Worm (Caenorhabditis elegans): Measurements from ENCODE around the gene Y45F3A.8.
A peak's percentile ranks its signal among the peaks of the same experiment; 100 is the strongest.

The Y45F3A.8 gene

DNA sequence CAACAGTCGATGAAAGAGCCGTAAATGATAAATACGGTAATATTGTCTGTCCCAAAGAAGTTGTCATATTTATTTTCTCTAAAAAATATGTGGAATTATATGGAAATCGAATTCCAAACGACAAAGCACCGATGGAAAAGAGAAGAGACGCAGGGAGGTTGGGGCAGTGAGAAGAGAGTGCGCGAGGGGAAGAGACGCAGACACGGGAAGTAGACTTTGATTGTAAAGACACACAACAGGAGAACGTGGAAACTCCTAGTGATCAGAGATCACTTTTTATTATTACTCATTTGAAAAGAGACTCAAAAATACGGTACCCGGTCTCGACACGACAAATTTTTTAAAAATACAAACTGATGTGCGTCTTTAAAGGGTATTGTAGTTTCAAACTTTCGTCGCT lies 35.7 kb upstream of the Y45F3A.8 start:
- TF ChIP-seq mdl-1 (tag; optimal IDR thresholded peaks at IDR 0.05) (peak in 1 of 2 experiments; percentile 73), hlh-30 (tag; optimal IDR thresholded peaks at IDR 0.05; ENCODE audit: insufficient read depth) (peak; percentile 32), nhr-111 (GFP tag; optimal IDR thresholded peaks at IDR 0.05) (no peak), lin-13 (GFP tag; optimal IDR thresholded peaks at IDR 0.05) (peak; percentile 3), lsy-2 (tag; optimal IDR thresholded peaks at IDR 0.05) (peak in 1 of 2 experiments; percentile 63), zip-2 (tag; optimal IDR thresholded peaks at IDR 0.05) (no peak), nhr-28 (tag; optimal IDR thresholded peaks at IDR 0.05) (peak; percentile 18), dmd-6 (GFP tag; IDR thresholded peaks at IDR 0.05) (peak; percentile 21; the same call in 1 of the 2 replicates), cey-2 (tag; optimal IDR thresholded peaks at IDR 0.05; ENCODE audit: borderline replicate concordance, insufficient read depth) (no peak), unc-62 (GFP tag; optimal IDR thresholded peaks at IDR 0.05 in 1 of 2) (no peak), unc-62 (tag; optimal IDR thresholded peaks at IDR 0.05) (no peak), spr-3 (GFP tag; optimal IDR thresholded peaks at IDR 0.05) (no peak), F26F4.8 (GFP tag; conservative IDR thresholded peaks at IDR 0.05) (no peak), attf-4 (tag; optimal IDR thresholded peaks at IDR 0.05) (no peak), daf-16 (GFP tag; optimal IDR thresholded peaks at IDR 0.05) (no peak), daf-16 (tag; optimal IDR thresholded peaks at IDR 0.05) (peak; percentile 65), dve-1 (tag; optimal IDR thresholded peaks at IDR 0.05; ENCODE audit: insufficient read depth) (peak; percentile 67), arid-1 (GFP tag; conservative IDR thresholded peaks at IDR 0.05) (no peak), mes-2 (tag; optimal IDR thresholded peaks at IDR 0.05; ENCODE audit: poor library complexity, severe bottlenecking) (peak; percentile 46), lin-38 (GFP tag; IDR thresholded peaks at IDR 0.05) (peak; percentile 37), mep-1 (tag; optimal IDR thresholded peaks at IDR 0.05) (peak; percentile 13), hmg-1.1 (GFP tag; IDR thresholded peaks at IDR 0.05) (peak; percentile 66), madf-9 (GFP tag; conservative IDR thresholded peaks at IDR 0.05) (no peak), nhr-102 (tag; optimal IDR thresholded peaks at IDR 0.05) (no peak), dpl-1 (GFP tag; optimal IDR thresholded peaks at IDR 0.05) (peak; percentile 31), lin-39 (tag; optimal IDR thresholded peaks at IDR 0.05) (no peak), hlh-11 (tag; optimal IDR thresholded peaks at IDR 0.05) (peak; percentile 58)

DNA sequence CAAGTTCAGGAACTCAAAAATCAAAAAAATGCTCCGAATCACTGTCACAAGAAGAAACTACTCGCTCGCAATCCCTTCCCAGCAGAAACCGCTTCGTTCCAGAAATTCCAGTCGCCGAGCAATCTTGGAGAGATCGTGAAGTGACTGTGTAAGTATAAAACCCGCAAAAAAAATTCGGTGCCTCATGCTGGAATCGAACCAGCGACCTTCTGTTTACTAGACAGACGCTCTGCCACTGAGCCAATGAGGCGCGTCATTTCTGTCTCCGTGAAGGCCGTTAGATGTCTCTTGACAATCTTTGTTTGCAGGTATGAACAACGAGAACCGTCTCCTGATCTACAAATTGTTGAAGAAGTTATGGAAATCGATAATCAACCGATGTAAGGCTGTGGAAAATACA lies 31.9 kb upstream of the Y45F3A.8 start:
- TF ChIP-seq lin-29 (GFP tag; IDR thresholded peaks at IDR 0.05) (no peak), daf-12 (tag; optimal IDR thresholded peaks at IDR 0.05) (no peak), cey-2 (tag; optimal IDR thresholded peaks at IDR 0.05; ENCODE audit: borderline replicate concordance, insufficient read depth) (no peak), ctbp-1 (GFP tag; IDR thresholded peaks at IDR 0.05) (peak; percentile 73; the same call in 1 of the 2 replicates), nhr-10 (tag; optimal IDR thresholded peaks at IDR 0.05) (no peak), ceh-44 (GFP tag; IDR thresholded peaks at IDR 0.05) (0 out of 2 replicates have a peak, but pooled peaks have one; percentile 74), F44E2.7 (GFP tag; IDR thresholded peaks at IDR 0.05) (peak; percentile 97), nhr-102 (tag; optimal IDR thresholded peaks at IDR 0.05) (peak; percentile 35), saeg-2 (GFP tag; IDR thresholded peaks at IDR 0.05) (no peak), fos-1 (tag; optimal IDR thresholded peaks at IDR 0.05) (no peak), unc-62 (GFP tag; optimal IDR thresholded peaks at IDR 0.05 in 1 of 2) (no peak), unc-62 (tag; optimal IDR thresholded peaks at IDR 0.05) (no peak), hmg-1.1 (GFP tag; IDR thresholded peaks at IDR 0.05) (peak; percentile 74), dve-1 (tag; optimal IDR thresholded peaks at IDR 0.05; ENCODE audit: insufficient read depth) (peak; percentile 46), lin-39 (tag; optimal IDR thresholded peaks at IDR 0.05) (no peak), ZK546.5 (tag; optimal IDR thresholded peaks at IDR 0.05) (no peak), snpc-4 (tag; optimal IDR thresholded peaks at IDR 0.05) (no peak), T26A8.4 (GFP tag; IDR thresholded peaks at IDR 0.05) (peak; percentile 72), dmd-8 (GFP tag; IDR thresholded peaks at IDR 0.05) (peak; percentile 94), fkh-10 (GFP tag; optimal IDR thresholded peaks at IDR 0.05) (no peak), skn-1 (tag; optimal IDR thresholded peaks at IDR 0.05) (no peak), zip-2 (tag; optimal IDR thresholded peaks at IDR 0.05) (no peak), arid-1 (GFP tag; conservative IDR thresholded peaks at IDR 0.05) (peak; percentile 95), Y105C5A.15 (GFP tag; IDR thresholded peaks at IDR 0.05) (0 out of 2 replicates have a peak, but pooled peaks have one; percentile 48), jun-1 (tag; optimal IDR thresholded peaks at IDR 0.05) (no peak), zip-11 (GFP tag; IDR thresholded peaks at IDR 0.05) (no peak), daf-16 (GFP tag; optimal IDR thresholded peaks at IDR 0.05) (peak in 1 of 2 experiments; percentile 63), daf-16 (tag; optimal IDR thresholded peaks at IDR 0.05) (peak; percentile 78), nhr-11 (tag; optimal IDR thresholded peaks at IDR 0.05) (no peak), daf-19 (GFP tag; conservative IDR thresholded peaks at IDR 0.05) (no peak; the same call in 1 of the 2 replicates), rbr-2 (tag; optimal IDR thresholded peaks at IDR 0.05) (peak; percentile 48), lin-38 (GFP tag; IDR thresholded peaks at IDR 0.05) (peak; percentile 81), daf-8 (GFP tag; IDR thresholded peaks at IDR 0.05) (0 out of 2 replicates have a peak, but pooled peaks have one; percentile 24), aha-1 (tag) (no peak), hlh-11 (tag; optimal IDR thresholded peaks at IDR 0.05) (peak; percentile 26)
